Fruit fly (Drosophila melanogaster): ENCODE measurements around the gene aub.

aub gene

dm6 chr2L:11003925-11004673, 2.8 kb upstream of the aub start, which contains the start of gene RpL9 (continued):
- TF ChIP-seq odd (GFP tag; optimal IDR thresholded peaks at IDR 0.05) (peak; percentile 87), CG8089 (GFP tag; optimal IDR thresholded peaks at IDR 0.05) (peak; percentile 60), CG31365 (tag; optimal IDR thresholded peaks at IDR 0.05) (peak; percentile 80), fd102C (GFP tag; optimal IDR thresholded peaks at IDR 0.05) (peak; percentile 33), sr (GFP tag; IDR thresholded peaks at IDR 0.05) (no peak), sob (GFP tag; IDR thresholded peaks at IDR 0.05) (no peak; the same call in 1 of the 2 replicates), Hey (tag; optimal IDR thresholded peaks at IDR 0.05) (no peak), CG9437 (GFP tag; optimal IDR thresholded peaks at IDR 0.05) (peak; percentile 69), CG12236 (GFP tag; optimal IDR thresholded peaks at IDR 0.05) (peak; percentile 37), CG2889 (GFP tag; IDR thresholded peaks at IDR 0.05) (no peak), ERR (GFP tag; optimal IDR thresholded peaks at IDR 0.05) (no peak), h (optimal IDR thresholded peaks at IDR 0.05) (no peak), Doc3 (GFP tag; IDR thresholded peaks at IDR 0.05; ENCODE audit: partially characterized antibody) (no peak), dpn (GFP tag; optimal IDR thresholded peaks at IDR 0.05) (peak in 1 of 2 experiments; percentile 71), ssp (GFP tag; IDR thresholded peaks at IDR 0.05) (no peak), CG9215 (GFP tag; IDR thresholded peaks at IDR 0.05) (no peak), CG10979 (tag; optimal IDR thresholded peaks at IDR 0.05) (peak; percentile 49), CG13424 (tag; optimal IDR thresholded peaks at IDR 0.05) (peak; percentile 38), az2 (GFP tag; optimal IDR thresholded peaks at IDR 0.05) (peak; percentile 39), Hr3 (GFP tag; optimal IDR thresholded peaks at IDR 0.05) (no peak), NC2β (GFP tag; optimal IDR thresholded peaks at IDR 0.05) (peak; percentile 87), CG12071 (GFP tag; optimal IDR thresholded peaks at IDR 0.05) (no peak), eve (GFP tag; optimal IDR thresholded peaks at IDR 0.05) (no peak), CG14014 (GFP tag; IDR thresholded peaks at IDR 0.05) (peak; percentile 72; the same call in 1 of the 2 replicates), Fer3 (tag; optimal IDR thresholded peaks at IDR 0.05) (peak; percentile 68), Ptx1 (GFP tag; IDR thresholded peaks at IDR 0.05) (no peak), wek (GFP tag; optimal IDR thresholded peaks at IDR 0.05) (peak; percentile 85), sqz (GFP tag; optimal IDR thresholded peaks at IDR 0.05) (no peak), CG18011 (GFP tag; optimal IDR thresholded peaks at IDR 0.05) (peak; percentile 71), lbe (GFP tag; optimal IDR thresholded peaks at IDR 0.05) (no peak), CG1024 (GFP tag; IDR thresholded peaks at IDR 0.05) (0 out of 2 replicates have a peak, but pooled peaks have one; percentile 39), CG30403 (GFP tag; optimal IDR thresholded peaks at IDR 0.05) (no peak), CG12299 (tag; optimal IDR thresholded peaks at IDR 0.05) (peak; percentile 78), Camta (GFP tag; optimal IDR thresholded peaks at IDR 0.05) (peak; percentile 70), Dp (GFP tag; optimal IDR thresholded peaks at IDR 0.05) (peak; percentile 19), pan (optimal IDR thresholded peaks at IDR 0.05) (no peak), pan (GFP tag; optimal IDR thresholded peaks at IDR 0.05 in 1 of 2, IDR thresholded peaks at IDR 0.05 in 1 of 2) (no peak), CG2120 (GFP tag; optimal IDR thresholded peaks at IDR 0.05) (peak; percentile 3), NC2α (GFP tag; optimal IDR thresholded peaks at IDR 0.05) (peak; percentile 25), tio (GFP tag; optimal IDR thresholded peaks at IDR 0.05) (no peak), ken (GFP tag; IDR thresholded peaks at IDR 0.05) (peak; percentile 76; the same call in 1 of the 3 replicates), CG9727 (GFP tag; optimal IDR thresholded peaks at IDR 0.05) (peak; percentile 82), fd96Cb (tag; optimal IDR thresholded peaks at IDR 0.05) (no peak), crc (GFP tag; optimal IDR thresholded peaks at IDR 0.05) (peak; percentile 28), kay (GFP tag; optimal IDR thresholded peaks at IDR 0.05) (no peak), CG10431 (GFP tag; optimal IDR thresholded peaks at IDR 0.05) (peak; percentile 82), CG17186 (GFP tag; optimal IDR thresholded peaks at IDR 0.05) (peak; percentile 99), Ssrp (tag; optimal IDR thresholded peaks at IDR 0.05) (no peak), ham (GFP tag; IDR thresholded peaks at IDR 0.05) (no peak), CG14965 (GFP tag; optimal IDR thresholded peaks at IDR 0.05; ENCODE audit: borderline replicate concordance) (no peak)

Data from whole organism, embryonic.